Fruit fly (Drosophila melanogaster): ENCODE data around the gene CG42820.

dm6 chr2L:8432130-8432529 is 39.9 kb upstream of the CG42820 start:
- TF ChIP-seq CG8478 (optimal IDR thresholded peaks at IDR 0.05) (no peak), CTCF (optimal IDR thresholded peaks at IDR 0.05) (no peak)
